Fruit fly (Drosophila melanogaster) whole organism, embryonic: ENCODE data around the gene CG5273.

ENCODE experiments used
- Aef1 ChIP-seq: fragments of 200-800 bp; sonication (Bioruptor generic); IDR thresholded peaks from 3 replicates; pipeline ENCODE4 v1.3.6; 2022; ENCODE audit warnings: missing biosample characterization, missing genetic modification characterization
- B-H1 ChIP-seq: fragments of 200-800 bp; sonication (Bioruptor generic); IDR thresholded peaks from 3 replicates; pipeline ENCODE4 v1.3.6; 2022; ENCODE audit warnings: missing biosample characterization, missing genetic modification characterization
- CG10462 ChIP-seq: fragments of 200-800 bp; sonication (Bioruptor generic); optimal IDR thresholded peaks from 2 replicates; lab custom pipeline; 2016; ENCODE audit warnings: missing biosample characterization, missing genetic modification characterization
- CG10959 ChIP-seq: fragments of 200-800 bp; sonication (Bioruptor generic); IDR thresholded peaks from 2 replicates; pipeline ENCODE4 v1.3.6; 2022; ENCODE audit warnings: missing biosample characterization, missing genetic modification characterization
- CG12155 ChIP-seq: fragments of 200-800 bp; sonication (Bioruptor generic); optimal IDR thresholded peaks from 3 replicates; lab custom pipeline; 2016; ENCODE audit warnings: missing biosample characterization, missing genetic modification characterization
- CG12659 ChIP-seq: fragments of 200-800 bp; sonication (Bioruptor generic); optimal IDR thresholded peaks from 3 replicates; lab custom pipeline; 2017; ENCODE audit warnings: mild to moderate bottlenecking, missing biosample characterization, missing genetic modification reagents, missing genetic modification characterization
- CG13775 ChIP-seq: fragments of 200-800 bp; sonication (Bioruptor generic); optimal IDR thresholded peaks from 3 replicates; lab custom pipeline; 2017; ENCODE audit warnings: missing biosample characterization, mild to moderate bottlenecking, missing genetic modification characterization
- CG14710 ChIP-seq: fragments of 200-800 bp; sonication (Bioruptor generic); optimal IDR thresholded peaks from 3 replicates; lab custom pipeline; 2019; ENCODE audit warnings: missing biosample characterization, mild to moderate bottlenecking, missing genetic modification characterization, moderate library complexity
- CG1602 ChIP-seq: fragments of 200-800 bp; sonication (Bioruptor generic); optimal IDR thresholded peaks from 3 replicates; lab custom pipeline; 2016; ENCODE audit warnings: missing biosample characterization, missing genetic modification characterization
- CG1647 ChIP-seq: fragments of 200-800 bp; sonication (Bioruptor generic); optimal IDR thresholded peaks from 3 replicates; lab custom pipeline; 2016; ENCODE audit warnings: missing biosample characterization, missing genetic modification characterization
- CG16863 ChIP-seq: fragments of 200-800 bp; sonication (Bioruptor generic); optimal IDR thresholded peaks from 3 replicates; lab custom pipeline; 2016; ENCODE audit warnings: missing biosample characterization, missing genetic modification characterization
- CG17359 ChIP-seq: fragments of 200-800 bp; sonication (Bioruptor generic); optimal IDR thresholded peaks from 3 replicates; lab custom pipeline; 2018; ENCODE audit warnings: missing biosample characterization, mild to moderate bottlenecking, missing genetic modification characterization, moderate library complexity
- CG17361 ChIP-seq: fragments of 200-800 bp; sonication (Bioruptor generic); IDR thresholded peaks from 3 replicates; pipeline ENCODE4 v1.3.6; 2022; ENCODE audit warnings: missing biosample characterization, missing genetic modification characterization
- CG1832 ChIP-seq: fragments of 200-800 bp; sonication (Bioruptor generic); optimal IDR thresholded peaks from 2 replicates; lab custom pipeline; 2017; ENCODE audit warnings: missing biosample characterization, mild to moderate bottlenecking, missing genetic modification characterization, inconsistent platforms
- CG31388 ChIP-seq: fragments of 200-800 bp; sonication (Bioruptor generic); optimal IDR thresholded peaks from 2 replicates; lab custom pipeline; 2016; ENCODE audit warnings: missing biosample characterization, missing genetic modification characterization
- CG3163 ChIP-seq: fragments of 200-800 bp; sonication (Bioruptor generic); optimal IDR thresholded peaks from 3 replicates; lab custom pipeline; 2016; ENCODE audit warnings: missing biosample characterization, missing genetic modification characterization
- CG32772 ChIP-seq: fragments of 200-800 bp; sonication (Bioruptor generic); IDR thresholded peaks from 2 replicates; pipeline ENCODE4 v1.3.6; 2022; ENCODE audit warnings: missing biosample characterization, missing genetic modification characterization
- CG6254 ChIP-seq: fragments of 200-800 bp; sonication (Bioruptor generic); optimal IDR thresholded peaks from 3 replicates; lab custom pipeline; 2017; ENCODE audit warnings: mild to moderate bottlenecking, missing biosample characterization, missing genetic modification reagents, missing genetic modification characterization
- CG6791 ChIP-seq: fragments of 200-800 bp; sonication (Bioruptor generic); IDR thresholded peaks from 3 replicates; pipeline ENCODE4 v1.3.6; 2022; ENCODE audit warnings: missing biosample characterization, missing genetic modification characterization; ENCODE audit not compliant: partially characterized antibody
- CG7839 ChIP-seq: fragments of 200-800 bp; sonication (Bioruptor generic); optimal IDR thresholded peaks from 3 replicates; lab custom pipeline; 2018; ENCODE audit warnings: missing biosample characterization, mild to moderate bottlenecking, missing genetic modification characterization, moderate library complexity
- CG9609 ChIP-seq: fragments of 200-800 bp; sonication (Bioruptor generic); optimal IDR thresholded peaks from 3 replicates; lab custom pipeline; 2016; ENCODE audit warnings: missing biosample characterization, missing genetic modification characterization
- Dfd ChIP-seq, 2 experiments: fragments of >200 bp; optimal IDR thresholded peaks; 2 replicates each; lab custom pipeline; 2017; ENCODE audit warnings: missing biosample characterization in 2 of 2, missing genetic modification characterization in 2 of 2
- Fer3 ChIP-seq: fragments of 200-800 bp; sonication (Bioruptor generic); optimal IDR thresholded peaks from 2 replicates; lab custom pipeline; 2018; ENCODE audit warnings: missing biosample characterization, mild to moderate bottlenecking, missing genetic modification characterization, moderate library complexity
- Hand ChIP-seq: fragments of 200-800 bp; sonication (Bioruptor generic); optimal IDR thresholded peaks from 2 replicates; lab custom pipeline; 2017; ENCODE audit warnings: mild to moderate bottlenecking, missing biosample characterization, missing genetic modification reagents, missing genetic modification characterization
- Hmx ChIP-seq: fragments of 200-800 bp; sonication (Bioruptor generic); optimal IDR thresholded peaks from 2 replicates; lab custom pipeline; 2016; ENCODE audit warnings: missing biosample characterization, missing genetic modification characterization
- Nf-YC ChIP-seq: fragments of 200-800 bp; optimal IDR thresholded peaks from 3 replicates; lab custom pipeline; 2019; ENCODE audit warnings: missing biosample characterization, mild to moderate bottlenecking, missing genetic modification characterization, moderate library complexity
- PHDP ChIP-seq: fragments of 200-800 bp; sonication (Bioruptor generic); optimal IDR thresholded peaks from 3 replicates; lab custom pipeline; 2018; ENCODE audit warnings: missing biosample characterization, mild to moderate bottlenecking, missing genetic modification characterization, moderate library complexity
- Trl ChIP-seq, 3 experiments: fragments of >200 bp in 2 of 3; fragments of 200-800 bp in 1 of 3; sonication (Bioruptor generic) in 1 of 3; optimal IDR thresholded peaks; 2 replicates in 1 of 3; 3 replicates in 2 of 3; lab custom pipeline; 2016 to 2017; ENCODE audit warnings: missing biosample characterization in 1 of 3, missing genetic modification characterization in 1 of 3
- ap ChIP-seq: fragments of 200-800 bp; sonication (Bioruptor generic); IDR thresholded peaks from 2 replicates; pipeline ENCODE4 v1.3.6; 2022; ENCODE audit warnings: missing biosample characterization, missing genetic modification characterization
- ara ChIP-seq: fragments of 200-800 bp; sonication (Bioruptor generic); IDR thresholded peaks from 2 replicates; pipeline ENCODE4 v1.3.6; 2022; ENCODE audit warnings: missing biosample characterization, missing genetic modification characterization
- bcd ChIP-seq: fragments of 200-800 bp; sonication (Bioruptor generic); optimal IDR thresholded peaks from 2 replicates; lab custom pipeline; 2017; ENCODE audit warnings: missing biosample characterization, mild to moderate bottlenecking, missing genetic modification characterization
- bsh ChIP-seq, 2 experiments: fragments of 200-800 bp; sonication (Bioruptor generic); optimal IDR thresholded peaks; 2 replicates each; lab custom pipeline; 2017 to 2018; ENCODE audit warnings: mild to moderate bottlenecking in 2 of 2, missing biosample characterization in 2 of 2, missing genetic modification characterization in 2 of 2, moderate library complexity in 1 of 2
- cad ChIP-seq: fragments of >200 bp; optimal IDR thresholded peaks from 2 replicates; lab custom pipeline; 2017; ENCODE audit warnings: missing biosample characterization, missing genetic modification characterization
- crc ChIP-seq: fragments of 200-800 bp; sonication (Bioruptor generic); optimal IDR thresholded peaks from 2 replicates; lab custom pipeline; 2016; ENCODE audit warnings: missing biosample characterization, missing genetic modification characterization
- croc ChIP-seq: fragments of 200-800 bp; sonication (Bioruptor generic); conservative IDR thresholded peaks from 3 replicates; pipeline ENCODE4 v1.3.6; 2022; ENCODE audit warnings: missing biosample characterization, missing genetic modification characterization
- dysf ChIP-seq: fragments of 200-800 bp; sonication (Bioruptor generic); IDR thresholded peaks from 3 replicates; pipeline ENCODE4 v1.3.6; 2022; ENCODE audit warnings: missing biosample characterization, missing genetic modification characterization
- fd102C ChIP-seq: fragments of 200-800 bp; sonication (Bioruptor generic); optimal IDR thresholded peaks from 2 replicates; lab custom pipeline; 2018; ENCODE audit warnings: missing biosample characterization, mild to moderate bottlenecking, missing genetic modification characterization, moderate library complexity
- gcm ChIP-seq: fragments of 200-800 bp; sonication (Bioruptor generic); optimal IDR thresholded peaks from 2 replicates; lab custom pipeline; 2019; ENCODE audit warnings: missing biosample characterization, mild to moderate bottlenecking, missing genetic modification characterization, moderate library complexity
- gcm2 ChIP-seq: fragments of 200-800 bp; sonication (Bioruptor generic); optimal IDR thresholded peaks from 2 replicates; lab custom pipeline; 2016; ENCODE audit warnings: missing biosample characterization, missing genetic modification characterization
- hbn ChIP-seq: fragments of 200-800 bp; sonication (Bioruptor generic); IDR thresholded peaks from 2 replicates; pipeline ENCODE4 v1.3.6; 2022; ENCODE audit warnings: missing biosample characterization, missing genetic modification characterization; ENCODE audit not compliant: partially characterized antibody
- ind ChIP-seq: fragments of 200-800 bp; sonication (Bioruptor generic); optimal IDR thresholded peaks from 3 replicates; lab custom pipeline; 2016; ENCODE audit warnings: missing biosample characterization, missing genetic modification characterization
- kni ChIP-seq: fragments of 200-800 bp; sonication (Bioruptor generic); optimal IDR thresholded peaks from 3 replicates; lab custom pipeline; 2017; ENCODE audit warnings: mild to moderate bottlenecking, missing biosample characterization, missing genetic modification reagents, missing genetic modification characterization
- onecut ChIP-seq: fragments of 200-800 bp; sonication (Bioruptor generic); IDR thresholded peaks from 2 replicates; pipeline ENCODE4 v1.3.6; 2022; ENCODE audit warnings: missing biosample characterization, missing genetic modification characterization
- org-1 ChIP-seq: fragments of 200-800 bp; sonication (Bioruptor generic); optimal IDR thresholded peaks from 2 replicates; lab custom pipeline; 2017; ENCODE audit warnings: missing biosample characterization, missing genetic modification characterization
- ranshi ChIP-seq: fragments of 200-800 bp; sonication (Bioruptor generic); IDR thresholded peaks from 2 replicates; pipeline ENCODE4 v1.3.6; 2022; ENCODE audit warnings: missing biosample characterization, missing genetic modification characterization
- repo ChIP-seq: fragments of 200-800 bp; sonication (Bioruptor generic); optimal IDR thresholded peaks from 2 replicates; lab custom pipeline; 2016; ENCODE audit warnings: missing biosample characterization, missing genetic modification characterization
- stc ChIP-seq: fragments of 200-800 bp; sonication (Bioruptor generic); IDR thresholded peaks from 2 replicates; pipeline ENCODE4 v1.3.6; 2022; ENCODE audit warnings: missing biosample characterization, missing genetic modification characterization
- unpg ChIP-seq: fragments of 200-800 bp; sonication (Bioruptor generic); optimal IDR thresholded peaks from 3 replicates; lab custom pipeline; 2018; ENCODE audit warnings: missing biosample characterization, mild to moderate bottlenecking, missing genetic modification characterization, moderate library complexity
- z ChIP-seq: fragments of 200-800 bp; sonication (Bioruptor generic); IDR thresholded peaks from 3 replicates; pipeline ENCODE4 v1.3.6; 2022; ENCODE audit warnings: missing biosample characterization, missing genetic modification characterization
- zen ChIP-seq: fragments of 200-800 bp; sonication (Bioruptor generic); optimal IDR thresholded peaks from 3 replicates; lab custom pipeline; 2018; ENCODE audit warnings: missing biosample characterization, mild to moderate bottlenecking, missing genetic modification characterization, moderate library complexity
- zfh1 ChIP-seq: fragments of 200-800 bp; sonication (Bioruptor generic); IDR thresholded peaks from 3 replicates; pipeline ENCODE4 v1.3.6; 2022; ENCODE audit warnings: missing biosample characterization, missing genetic modification characterization

Gene CG5273

dm6 chrX:711852-712251 is 47.5 kb upstream of the CG5273 start (continued):
- no peak for TF ChIP-seq CG32772 (GFP tag; lab: Robert Waterston, UW)
- no peak for TF ChIP-seq CG16863 (GFP tag; lab: Kevin White, UChicago)
- no peak for TF ChIP-seq z (GFP tag; lab: Robert Waterston, UW)
- TF ChIP-seq croc (GFP tag; lab: Robert Waterston, UW) = no peak; the same call in 2 of the 3 replicates
- peak; percentile 57 to 70 for TF ChIP-seq bsh (GFP tag; optimal IDR thresholded peaks at IDR 0.05; lab: Kevin White, UChicago)
- no peak for TF ChIP-seq CG3163 (GFP tag; lab: Kevin White, UChicago)
- no peak for TF ChIP-seq CG6254 (GFP tag; lab: Kevin White, UChicago)
- TF ChIP-seq gcm2 = no peak
- TF ChIP-seq CG17359 = peak; percentile 6
- no peak for TF ChIP-seq CG1647 (GFP tag; lab: Kevin White, UChicago)
- TF ChIP-seq CG7839 (tag; lab: Kevin White, UChicago) = peak; percentile 0
- no peak for TF ChIP-seq CG17361 (GFP tag; lab: Robert Waterston, UW)
- TF ChIP-seq zfh1 (GFP tag; lab: Robert Waterston, UW) = 0 out of 3 replicates have a peak, but pooled peaks have one; percentile 47
- no peak for TF ChIP-seq Fer3
- no peak for TF ChIP-seq CG10959 (GFP tag; lab: Robert Waterston, UW)
- TF ChIP-seq unpg = peak; percentile 2
- TF ChIP-seq B-H1 (GFP tag; lab: Robert Waterston, UW) = no peak
- TF ChIP-seq CG1602 (GFP tag; lab: Kevin White, UChicago) = no peak
- TF ChIP-seq CG13775 (GFP tag; lab: Kevin White, UChicago) = no peak
- TF ChIP-seq hbn (GFP tag; lab: Robert Waterston, UW) = no peak
- no peak for TF ChIP-seq onecut (GFP tag; lab: Robert Waterston, UW)
- no peak for TF ChIP-seq Nf-YC (tag; lab: Kevin White, UChicago)
- no peak for TF ChIP-seq CG12659 (GFP tag; lab: Kevin White, UChicago)
- no peak for TF ChIP-seq ind (GFP tag; lab: Kevin White, UChicago)
- TF ChIP-seq ap (GFP tag; lab: Robert Waterston, UW) = no peak
- no peak for TF ChIP-seq stc (GFP tag; lab: Robert Waterston, UW)
- no peak for TF ChIP-seq repo (GFP tag; lab: Kevin White, UChicago)
- TF ChIP-seq CG10462 (GFP tag; lab: Kevin White, UChicago) = no peak
- no peak for TF ChIP-seq CG12155 (GFP tag; lab: Kevin White, UChicago)
- TF ChIP-seq Hmx (GFP tag; lab: Kevin White, UChicago) = no peak
- no peak for TF ChIP-seq zen (tag; lab: Kevin White, UChicago)
- TF ChIP-seq kni = no peak
- TF ChIP-seq Trl (optimal IDR thresholded peaks at IDR 0.05; lab: Kevin White, UChicago) = no peak
- TF ChIP-seq Trl (GFP tag; optimal IDR thresholded peaks at IDR 0.05; lab: Kevin White, UChicago) = no peak
- TF ChIP-seq fd102C (GFP tag; lab: Kevin White, UChicago) = no peak
- TF ChIP-seq PHDP (tag; lab: Kevin White, UChicago) = peak; percentile 5
- no peak for TF ChIP-seq crc
- no peak for TF ChIP-seq ranshi (GFP tag; lab: Robert Waterston, UW)
- TF ChIP-seq Aef1 (GFP tag; lab: Robert Waterston, UW) = no peak
- TF ChIP-seq dysf = 0 out of 3 replicates have a peak, but pooled peaks have one; percentile 20
- no peak for TF ChIP-seq CG1832 (GFP tag; lab: Kevin White, UChicago)
- TF ChIP-seq CG14710 (tag; lab: Kevin White, UChicago) = peak; percentile 3
- TF ChIP-seq CG31388 (GFP tag; lab: Kevin White, UChicago) = no peak
- no peak for TF ChIP-seq org-1 (GFP tag; lab: Kevin White, UChicago)
- TF ChIP-seq gcm = no peak
- TF ChIP-seq ara (GFP tag; lab: Robert Waterston, UW) = peak; percentile 37; the same call in 1 of the 2 replicates
- TF ChIP-seq cad (GFP tag; lab: Kevin White, UChicago) = no peak
- no peak for TF ChIP-seq bcd
- TF ChIP-seq CG9609 (GFP tag; lab: Kevin White, UChicago) = no peak
- TF ChIP-seq Hand (GFP tag; lab: Kevin White, UChicago) = no peak
- no peak for TF ChIP-seq CG6791 (GFP tag; lab: Robert Waterston, UW)
- TF ChIP-seq Dfd (GFP tag; optimal IDR thresholded peaks at IDR 0.05; lab: Kevin White, UChicago) = no peak
